Worm (Caenorhabditis elegans) whole organism, mixed stage, embryonic: ENCODE data around the gene F13A7.11.

Experiments used
- ceh-83 ChIP-seq: fragments of 200-800 bp; sonication (Bioruptor generic); optimal IDR thresholded peaks from 2 replicates; lab custom pipeline; 2018; ENCODE audit warnings: mild to moderate bottlenecking, missing genetic modification characterization, missing compliant biosample characterization
- mep-1 ChIP-seq: fragments of 150-350 bp; optimal IDR thresholded peaks from 2 replicates; lab custom pipeline; 2017; ENCODE audit warnings: missing biosample characterization, missing genetic modification reagents, missing genetic modification characterization, inconsistent platforms
- snpc-4 ChIP-seq: fragments of 150-350 bp; optimal IDR thresholded peaks from 2 replicates; lab custom pipeline; 2014; ENCODE audit warnings: missing biosample characterization, missing genetic modification characterization
- sptf-1 ChIP-seq: sonication (generic microtip); optimal IDR thresholded peaks from 2 replicates; lab custom pipeline; 2017; ENCODE audit warnings: mild to moderate bottlenecking, missing genetic modification characterization, moderate library complexity, missing compliant biosample characterization
- unc-39 ChIP-seq: fragments of 150-350 bp; optimal IDR thresholded peaks from 2 replicates; lab custom pipeline; 2014; ENCODE audit warnings: missing biosample characterization, missing genetic modification characterization

DNA sequence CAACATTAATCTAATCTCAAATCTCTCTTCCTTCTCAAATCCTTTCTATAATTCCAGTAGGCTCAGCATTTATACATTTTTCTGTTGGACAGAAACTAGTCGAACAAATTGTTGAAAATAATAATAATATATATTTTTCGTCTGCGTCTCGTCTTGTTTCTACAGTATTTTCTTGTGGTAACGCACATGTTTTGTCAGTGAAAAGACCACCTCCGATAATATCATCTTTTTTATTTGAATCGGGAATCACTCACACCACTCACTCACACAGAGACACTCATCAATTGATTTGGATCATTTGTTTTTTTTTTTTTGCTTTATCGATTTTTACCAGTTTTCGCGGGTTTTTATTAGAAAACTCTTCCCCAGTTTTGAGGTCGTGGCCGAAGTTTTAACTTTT, 40.4 kb downstream of the F13A7.11 start:
- TF ChIP-seq ceh-83 (GFP tag; lab: Kevin White, UChicago) (no peak), sptf-1 (tag; lab: Kevin White, UChicago) (no peak), snpc-4 (tag; lab: Kevin White, UChicago) (no peak), mep-1 (tag; lab: Kevin White, UChicago) (no peak), unc-39 (tag; lab: Kevin White, UChicago) (no peak)
